Fruit fly (Drosophila melanogaster) whole organism, embryonic: Measurements from ENCODE around the gene Hexo2.

Source experiments
- Abd-B ChIP-seq: fragments of 200-800 bp; sonication (Bioruptor generic); optimal IDR thresholded peaks from 2 replicates; lab custom pipeline; 2018; ENCODE audit warnings: missing biosample characterization, mild to moderate bottlenecking, missing genetic modification characterization, moderate library complexity
- Antp ChIP-seq: fragments of 200-800 bp; sonication (Bioruptor generic); optimal IDR thresholded peaks from 3 replicates; lab custom pipeline; 2016; ENCODE audit warnings: missing biosample characterization, missing genetic modification characterization
- Asciz ChIP-seq: fragments of 200-800 bp; sonication (Bioruptor generic); optimal IDR thresholded peaks from 2 replicates; lab custom pipeline; 2017; ENCODE audit warnings: missing biosample characterization, mild to moderate bottlenecking, missing genetic modification characterization, missing genetic modification reagents
- Bteb2 ChIP-seq: fragments of 200-800 bp; sonication (Bioruptor generic); optimal IDR thresholded peaks from 2 replicates; lab custom pipeline; 2016; ENCODE audit warnings: missing biosample characterization, missing genetic modification characterization
- CG10147 ChIP-seq: fragments of 200-800 bp; sonication (Bioruptor generic); optimal IDR thresholded peaks from 2 replicates; lab custom pipeline; 2019; ENCODE audit warnings: missing biosample characterization, mild to moderate bottlenecking, missing genetic modification characterization, moderate library complexity
- CG10979 ChIP-seq: fragments of 200-800 bp; sonication (Bioruptor generic); optimal IDR thresholded peaks from 2 replicates; lab custom pipeline; 2018; ENCODE audit warnings: missing biosample characterization, mild to moderate bottlenecking, missing genetic modification characterization, moderate library complexity
- CG12155 ChIP-seq: fragments of 200-800 bp; sonication (Bioruptor generic); optimal IDR thresholded peaks from 3 replicates; lab custom pipeline; 2016; ENCODE audit warnings: missing biosample characterization, missing genetic modification characterization
- CG13287 ChIP-seq: fragments of 200-800 bp; sonication (Bioruptor generic); IDR thresholded peaks from 2 replicates; pipeline ENCODE4 v1.3.6; 2022; ENCODE audit warnings: missing biosample characterization, missing genetic modification characterization; ENCODE audit not compliant: partially characterized antibody
- CG13424 ChIP-seq: fragments of 200-800 bp; sonication (Bioruptor generic); optimal IDR thresholded peaks from 2 replicates; lab custom pipeline; 2019; ENCODE audit warnings: missing biosample characterization, mild to moderate bottlenecking, missing genetic modification characterization, moderate library complexity
- CG15479 ChIP-seq: fragments of 200-800 bp; sonication (Bioruptor generic); optimal IDR thresholded peaks from 3 replicates; lab custom pipeline; 2019; ENCODE audit warnings: missing biosample characterization, mild to moderate bottlenecking, missing genetic modification characterization, moderate library complexity
- CG17829 ChIP-seq: fragments of 200-800 bp; optimal IDR thresholded peaks from 2 replicates; lab custom pipeline; 2019; ENCODE audit warnings: missing biosample characterization, mild to moderate bottlenecking, missing genetic modification characterization, moderate library complexity
- CG18011 ChIP-seq: fragments of 200-800 bp; sonication (Bioruptor generic); optimal IDR thresholded peaks from 2 replicates; lab custom pipeline; 2017; ENCODE audit warnings: missing biosample characterization, missing genetic modification characterization, mild to moderate bottlenecking, moderate library complexity, missing genotype
- CG18262 ChIP-seq: fragments of 200-800 bp; optimal IDR thresholded peaks from 3 replicates; lab custom pipeline; 2019; ENCODE audit warnings: missing biosample characterization, mild to moderate bottlenecking, missing genetic modification characterization, moderate library complexity
- CG3163 ChIP-seq: fragments of 200-800 bp; sonication (Bioruptor generic); optimal IDR thresholded peaks from 3 replicates; lab custom pipeline; 2016; ENCODE audit warnings: missing biosample characterization, missing genetic modification characterization
- CG32772 ChIP-seq: fragments of 200-800 bp; sonication (Bioruptor generic); IDR thresholded peaks from 2 replicates; pipeline ENCODE4 v1.3.6; 2022; ENCODE audit warnings: missing biosample characterization, missing genetic modification characterization
- CG34224 ChIP-seq: fragments of 200-800 bp; sonication (Bioruptor generic); IDR thresholded peaks from 3 replicates; pipeline ENCODE4 v1.3.6; 2022; ENCODE audit warnings: missing biosample characterization, missing genetic modification characterization; ENCODE audit not compliant: partially characterized antibody
- CG4854 ChIP-seq: fragments of 200-800 bp; sonication (Bioruptor generic); optimal IDR thresholded peaks from 2 replicates; lab custom pipeline; 2016; ENCODE audit warnings: missing biosample characterization, missing genetic modification characterization, inconsistent platforms
- CG5180 ChIP-seq: fragments of 200-800 bp; sonication (Bioruptor generic); optimal IDR thresholded peaks from 3 replicates; lab custom pipeline; 2017; ENCODE audit warnings: missing biosample characterization, missing genetic modification characterization, mild to moderate bottlenecking, moderate library complexity, missing genetic modification reagents
- CG5245 ChIP-seq: fragments of 200-800 bp; sonication (Bioruptor generic); optimal IDR thresholded peaks from 3 replicates; lab custom pipeline; 2016; ENCODE audit warnings: missing biosample characterization, missing genetic modification characterization
- CG7271 ChIP-seq: fragments of 200-800 bp; sonication (Bioruptor generic); optimal IDR thresholded peaks from 2 replicates; lab custom pipeline; 2018; ENCODE audit warnings: missing biosample characterization, mild to moderate bottlenecking, missing genetic modification characterization, moderate library complexity
- CG7928 ChIP-seq: fragments of 200-800 bp; sonication (Bioruptor generic); optimal IDR thresholded peaks from 2 replicates; lab custom pipeline; 2017; ENCODE audit warnings: missing biosample characterization, mild to moderate bottlenecking, missing genetic modification characterization
- CG7963 ChIP-seq: fragments of 200-800 bp; sonication (Bioruptor generic); IDR thresholded peaks from 3 replicates; pipeline ENCODE4 v1.3.6; 2022; ENCODE audit warnings: missing biosample characterization, missing genetic modification characterization; ENCODE audit not compliant: partially characterized antibody
- CG9817 ChIP-seq: fragments of 200-800 bp; sonication (Bioruptor generic); optimal IDR thresholded peaks from 2 replicates; lab custom pipeline; 2018; ENCODE audit warnings: missing biosample characterization, mild to moderate bottlenecking, missing genetic modification characterization, moderate library complexity
- Dip2 ChIP-seq: fragments of 200-800 bp; sonication (Bioruptor generic); IDR thresholded peaks from 2 replicates; pipeline ENCODE4 v1.3.6; 2022; ENCODE audit warnings: missing biosample characterization, missing genetic modification characterization
- Doc2 ChIP-seq: fragments of 200-800 bp; sonication (Bioruptor generic); IDR thresholded peaks from 2 replicates; pipeline ENCODE4 v1.3.6; 2022; ENCODE audit warnings: missing biosample characterization, missing genetic modification characterization
- Fer3 ChIP-seq: fragments of 200-800 bp; sonication (Bioruptor generic); optimal IDR thresholded peaks from 2 replicates; lab custom pipeline; 2018; ENCODE audit warnings: missing biosample characterization, mild to moderate bottlenecking, missing genetic modification characterization, moderate library complexity
- HLH4C ChIP-seq: fragments of 200-800 bp; sonication (Bioruptor generic); IDR thresholded peaks from 3 replicates; pipeline ENCODE4 v1.3.6; 2022; ENCODE audit warnings: missing biosample characterization, missing genetic modification characterization; ENCODE audit not compliant: partially characterized antibody
- Lpt ChIP-seq: fragments of >200 bp; optimal IDR thresholded peaks from 2 replicates; lab custom pipeline; 2018; ENCODE audit warnings: missing biosample characterization, missing genetic modification characterization
- Mes4 ChIP-seq: fragments of 200-800 bp; sonication (Bioruptor generic); optimal IDR thresholded peaks from 2 replicates; lab custom pipeline; 2016; ENCODE audit warnings: missing biosample characterization, missing genetic modification characterization
- Stat92E ChIP-seq, 3 experiments: fragments of >200 bp in 2 of 3; fragments of 200-800 bp in 1 of 3; sonication (Bioruptor generic) in 1 of 3; optimal IDR thresholded peaks; 2 replicates each; lab custom pipeline; 2017 to 2019; ENCODE audit warnings: missing biosample characterization in 3 of 3, missing genetic modification characterization in 3 of 3, mild to moderate bottlenecking in 1 of 3, moderate library complexity in 1 of 3
- YL-1 ChIP-seq: fragments of 200-800 bp; sonication (Bioruptor generic); optimal IDR thresholded peaks from 3 replicates; lab custom pipeline; 2017; ENCODE audit warnings: missing biosample characterization, mild to moderate bottlenecking, missing genetic modification characterization
- caup ChIP-seq: fragments of 200-800 bp; sonication (Bioruptor generic); optimal IDR thresholded peaks from 3 replicates; lab custom pipeline; 2017; ENCODE audit warnings: missing biosample characterization, mild to moderate bottlenecking, missing genetic modification characterization, moderate library complexity; ENCODE audit not compliant: severe bottlenecking
- ci ChIP-seq: fragments of 200-800 bp; sonication (Bioruptor generic); IDR thresholded peaks from 3 replicates; pipeline ENCODE4 v1.3.6; 2022; ENCODE audit warnings: missing biosample characterization, missing genetic modification characterization
- crol ChIP-seq: fragments of 200-800 bp; sonication (Bioruptor generic); IDR thresholded peaks from 2 replicates; pipeline ENCODE4 v1.3.6; 2022; ENCODE audit warnings: missing biosample characterization, missing genetic modification characterization
- danr ChIP-seq: fragments of 200-800 bp; sonication (Bioruptor generic); IDR thresholded peaks from 2 replicates; pipeline ENCODE4 v1.3.6; 2022; ENCODE audit warnings: missing biosample characterization, missing genetic modification characterization
- dimm ChIP-seq: fragments of 200-800 bp; sonication (Bioruptor generic); IDR thresholded peaks from 2 replicates; pipeline ENCODE4 v1.3.6; 2022; ENCODE audit warnings: missing biosample characterization, missing genetic modification characterization
- ems ChIP-seq: fragments of 200-800 bp; sonication (Bioruptor generic); optimal IDR thresholded peaks from 3 replicates; lab custom pipeline; 2016; ENCODE audit warnings: missing biosample characterization, missing genetic modification characterization
- gce ChIP-seq: fragments of 200-800 bp; sonication (Bioruptor generic); IDR thresholded peaks from 3 replicates; pipeline ENCODE4 v1.3.6; 2022; ENCODE audit warnings: missing biosample characterization, missing genetic modification characterization
- grn ChIP-seq: fragments of 200-800 bp; sonication (Bioruptor generic); optimal IDR thresholded peaks from 3 replicates; lab custom pipeline; 2017; ENCODE audit warnings: missing biosample characterization, missing genetic modification characterization
- kay ChIP-seq: fragments of 200-800 bp; sonication (Bioruptor generic); optimal IDR thresholded peaks from 2 replicates; lab custom pipeline; 2016; ENCODE audit warnings: missing biosample characterization, missing genetic modification characterization
- pb ChIP-seq: fragments of 200-800 bp; sonication (Bioruptor generic); optimal IDR thresholded peaks from 3 replicates; lab custom pipeline; 2016; ENCODE audit warnings: missing biosample characterization, missing genetic modification characterization
- pho ChIP-seq: fragments of 200-800 bp; sonication (Bioruptor generic); optimal IDR thresholded peaks from 2 replicates; lab custom pipeline; 2016; ENCODE audit warnings: missing biosample characterization, missing genetic modification characterization
- shn ChIP-seq: fragments of 200-800 bp; sonication (Bioruptor generic); optimal IDR thresholded peaks from 3 replicates; lab custom pipeline; 2016; ENCODE audit warnings: missing biosample characterization, missing genetic modification characterization
- slou ChIP-seq: fragments of 200-800 bp; sonication (Bioruptor generic); optimal IDR thresholded peaks from 3 replicates; lab custom pipeline; 2016; ENCODE audit warnings: missing biosample characterization, missing genetic modification characterization
- ssp ChIP-seq: fragments of 200-800 bp; sonication (Bioruptor generic); IDR thresholded peaks from 2 replicates; pipeline ENCODE4 v1.3.6; 2022; ENCODE audit warnings: missing biosample characterization, missing genetic modification characterization
- sug ChIP-seq: fragments of 200-800 bp; optimal IDR thresholded peaks from 2 replicates; lab custom pipeline; 2019; ENCODE audit warnings: missing biosample characterization, mild to moderate bottlenecking, missing genetic modification characterization, moderate library complexity
- tap ChIP-seq: fragments of 200-800 bp; optimal IDR thresholded peaks from 3 replicates; lab custom pipeline; 2019; ENCODE audit warnings: missing biosample characterization, mild to moderate bottlenecking, missing genetic modification characterization, moderate library complexity
- tx ChIP-seq: fragments of 200-800 bp; sonication (Bioruptor generic); optimal IDR thresholded peaks from 2 replicates; lab custom pipeline; 2016; ENCODE audit warnings: missing biosample characterization, missing genetic modification characterization
- zf30C ChIP-seq: fragments of 200-800 bp; sonication (Bioruptor generic); optimal IDR thresholded peaks from 3 replicates; lab custom pipeline; 2018; ENCODE audit warnings: missing biosample characterization, mild to moderate bottlenecking, missing genetic modification characterization

Gene Hexo2

DNA sequence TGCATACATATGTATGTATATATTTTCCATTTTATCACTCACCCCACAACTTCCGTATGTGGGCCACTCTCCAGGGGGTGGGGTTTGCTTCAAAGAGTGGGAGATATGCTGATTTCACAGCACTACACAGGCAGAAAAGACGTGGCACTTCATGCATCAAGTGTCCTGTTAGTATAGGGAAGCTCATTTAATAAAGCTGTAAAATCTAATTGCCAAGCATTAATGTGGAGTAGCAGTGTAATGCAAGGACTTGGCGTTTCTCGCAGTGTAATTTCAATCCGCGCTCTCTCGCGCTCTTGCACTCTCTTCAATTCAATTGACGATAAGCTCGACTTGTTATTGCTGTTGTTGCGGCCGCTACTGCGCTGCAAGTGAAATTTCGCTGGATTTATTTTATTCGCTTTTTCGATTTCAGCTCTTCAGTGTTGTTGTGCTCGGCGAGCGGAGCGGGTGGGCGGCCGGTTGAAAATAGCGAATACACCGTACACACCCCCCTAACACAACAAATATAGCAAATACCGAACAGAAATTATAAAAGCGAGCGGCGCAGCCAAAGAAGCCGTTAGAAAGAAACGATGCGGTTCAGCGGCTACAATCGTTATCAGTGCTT, at the start of gene Hexo2 (continued):
- peak; percentile 66 for TF ChIP-seq Bteb2 (GFP tag; lab: Kevin White, UChicago)
- TF ChIP-seq CG7963 (GFP tag; lab: Robert Waterston, UW), result no peak
- TF ChIP-seq crol (GFP tag; lab: Robert Waterston, UW), result peak; percentile 72
- TF ChIP-seq slou (GFP tag; lab: Kevin White, UChicago), result peak; percentile 63
- TF ChIP-seq Lpt (GFP tag; lab: Kevin White, UChicago), result no peak
- peak; percentile 91 for TF ChIP-seq danr (GFP tag; lab: Robert Waterston, UW)
- TF ChIP-seq CG18262 (tag; lab: Kevin White, UChicago), result peak; percentile 91
- peak; percentile 82 for TF ChIP-seq CG9817 (tag; lab: Kevin White, UChicago)
- peak; percentile 97 for TF ChIP-seq CG5245 (GFP tag; lab: Kevin White, UChicago)
- TF ChIP-seq grn (GFP tag; lab: Kevin White, UChicago), result peak; percentile 9
- TF ChIP-seq kay, result peak; percentile 86
- TF ChIP-seq CG18011, result peak; percentile 47
- peak; percentile 75 for TF ChIP-seq CG10147 (GFP tag; lab: Kevin White, UChicago)
- TF ChIP-seq CG3163 (GFP tag; lab: Kevin White, UChicago), result peak; percentile 85
- TF ChIP-seq Antp (GFP tag; lab: Kevin White, UChicago), result peak; percentile 98
- TF ChIP-seq tap (tag; lab: Kevin White, UChicago), result peak; percentile 90
- TF ChIP-seq CG17829 (tag; lab: Kevin White, UChicago), result peak; percentile 93
- TF ChIP-seq CG34224 (GFP tag; lab: Robert Waterston, UW), result no peak
- TF ChIP-seq ssp (GFP tag; lab: Robert Waterston, UW), result peak; percentile 89
- peak; percentile 95 for TF ChIP-seq dimm
- TF ChIP-seq HLH4C (GFP tag; lab: Robert Waterston, UW), result no peak
- peak; percentile 75 for TF ChIP-seq Doc2 (GFP tag; lab: Robert Waterston, UW)
- TF ChIP-seq CG7271 (tag; lab: Kevin White, UChicago), result no peak
- peak; percentile 3 for TF ChIP-seq CG7928
- peak; percentile 94 for TF ChIP-seq Mes4
- TF ChIP-seq CG4854, result peak; percentile 86
- peak in 1 of 3 experiments; percentile 3 for TF ChIP-seq Stat92E (GFP tag; optimal IDR thresholded peaks at IDR 0.05; lab: Kevin White, UChicago)
- no peak for TF ChIP-seq CG13287 (GFP tag; lab: Robert Waterston, UW)
- TF ChIP-seq gce (GFP tag; lab: Robert Waterston, UW), result peak; percentile 95; the same call in 2 of the 3 replicates
- TF ChIP-seq tx (GFP tag; lab: Kevin White, UChicago), result peak; percentile 90
- TF ChIP-seq Asciz (GFP tag; lab: Kevin White, UChicago), result peak; percentile 90
- peak; percentile 37 for TF ChIP-seq YL-1
- peak; percentile 65 for TF ChIP-seq sug (tag; lab: Kevin White, UChicago)
- TF ChIP-seq CG10979 (tag; lab: Kevin White, UChicago), result peak; percentile 91
- peak; percentile 92 for TF ChIP-seq ems
- peak; percentile 81 for TF ChIP-seq caup (GFP tag; lab: Kevin White, UChicago)
- TF ChIP-seq CG15479, result no peak
- peak; percentile 91 for TF ChIP-seq CG13424 (tag; lab: Kevin White, UChicago)
- TF ChIP-seq CG12155 (GFP tag; lab: Kevin White, UChicago), result peak; percentile 80
- peak; percentile 56 for TF ChIP-seq Dip2
- TF ChIP-seq CG32772 (GFP tag; lab: Robert Waterston, UW), result peak; percentile 97
- peak; percentile 92 for TF ChIP-seq pb (GFP tag; lab: Kevin White, UChicago)
- peak; percentile 73 for TF ChIP-seq zf30C
- TF ChIP-seq CG5180 (GFP tag; lab: Kevin White, UChicago), result peak; percentile 84
- peak; percentile 76 for TF ChIP-seq pho (GFP tag; lab: Kevin White, UChicago)
- TF ChIP-seq Abd-B, result peak; percentile 83
- TF ChIP-seq shn (GFP tag; lab: Kevin White, UChicago), result peak; percentile 87
- TF ChIP-seq ci, result peak; percentile 99
- peak; percentile 87 for TF ChIP-seq Fer3 (tag; lab: Kevin White, UChicago)
